Fruit fly (Drosophila melanogaster) whole organism, embryonic: ENCODE measurements around the gene topi.

Experiments
- Ada2b ChIP-seq: fragments of 200-800 bp; sonication (Bioruptor generic); IDR thresholded peaks from 2 replicates; pipeline ENCODE4 v1.3.6; 2022; ENCODE audit warnings: missing biosample characterization, missing genetic modification characterization
- CG10274 ChIP-seq: fragments of 200-800 bp; sonication (Bioruptor generic); optimal IDR thresholded peaks from 3 replicates; lab custom pipeline; 2017; ENCODE audit warnings: missing biosample characterization, mild to moderate bottlenecking, missing genetic modification characterization
- CG11085 ChIP-seq: fragments of 200-800 bp; sonication (Bioruptor generic); IDR thresholded peaks from 2 replicates; pipeline ENCODE4 v1.3.6; 2022; ENCODE audit warnings: missing biosample characterization, missing genetic modification characterization
- CG11247 ChIP-seq: fragments of 200-800 bp; sonication (Bioruptor generic); IDR thresholded peaks from 2 replicates; pipeline ENCODE4 v1.3.6; 2022; ENCODE audit warnings: missing biosample characterization, missing genetic modification characterization
- CG11695 ChIP-seq: fragments of 200-800 bp; sonication (Bioruptor generic); IDR thresholded peaks from 3 replicates; pipeline ENCODE4 v1.3.6; 2022; ENCODE audit warnings: missing biosample characterization, missing genetic modification characterization
- CG12236 ChIP-seq: fragments of 200-800 bp; sonication (Bioruptor generic); optimal IDR thresholded peaks from 2 replicates; lab custom pipeline; 2016; ENCODE audit warnings: missing biosample characterization, missing genetic modification characterization
- CG13775 ChIP-seq: fragments of 200-800 bp; sonication (Bioruptor generic); optimal IDR thresholded peaks from 3 replicates; lab custom pipeline; 2017; ENCODE audit warnings: missing biosample characterization, mild to moderate bottlenecking, missing genetic modification characterization
- CG14860 ChIP-seq: fragments of 200-800 bp; sonication (Bioruptor generic); IDR thresholded peaks from 3 replicates; pipeline ENCODE4 v1.3.6; 2022; ENCODE audit warnings: missing biosample characterization, missing genetic modification characterization; ENCODE audit not compliant: partially characterized antibody
- CG17802 ChIP-seq: fragments of 200-800 bp; sonication (Bioruptor generic); optimal IDR thresholded peaks from 2 replicates; lab custom pipeline; 2018; ENCODE audit warnings: missing biosample characterization, mild to moderate bottlenecking, missing genetic modification characterization, moderate library complexity
- CG17829 ChIP-seq: fragments of 200-800 bp; optimal IDR thresholded peaks from 2 replicates; lab custom pipeline; 2019; ENCODE audit warnings: missing biosample characterization, mild to moderate bottlenecking, missing genetic modification characterization, moderate library complexity
- CG18011 ChIP-seq: fragments of 200-800 bp; sonication (Bioruptor generic); optimal IDR thresholded peaks from 2 replicates; lab custom pipeline; 2017; ENCODE audit warnings: missing biosample characterization, missing genetic modification characterization, mild to moderate bottlenecking, moderate library complexity, missing genotype
- CG18262 ChIP-seq: fragments of 200-800 bp; optimal IDR thresholded peaks from 3 replicates; lab custom pipeline; 2019; ENCODE audit warnings: missing biosample characterization, mild to moderate bottlenecking, missing genetic modification characterization, moderate library complexity
- CG2889 ChIP-seq: fragments of 200-800 bp; sonication (Bioruptor generic); IDR thresholded peaks from 3 replicates; pipeline ENCODE4 v1.3.6; 2022; ENCODE audit warnings: missing biosample characterization, missing genetic modification characterization
- CG30403 ChIP-seq: fragments of 200-800 bp; sonication (Bioruptor generic); optimal IDR thresholded peaks from 3 replicates; lab custom pipeline; 2016; ENCODE audit warnings: missing biosample characterization, missing genetic modification characterization
- CG33213 ChIP-seq: fragments of 200-800 bp; sonication (Bioruptor generic); optimal IDR thresholded peaks from 3 replicates; lab custom pipeline; 2016; ENCODE audit warnings: missing biosample characterization, missing genetic modification characterization
- CG34376 ChIP-seq: fragments of 200-800 bp; sonication (Bioruptor generic); optimal IDR thresholded peaks from 2 replicates; lab custom pipeline; 2018; ENCODE audit warnings: missing biosample characterization, mild to moderate bottlenecking, missing genetic modification characterization
- CG6791 ChIP-seq: fragments of 200-800 bp; sonication (Bioruptor generic); IDR thresholded peaks from 3 replicates; pipeline ENCODE4 v1.3.6; 2022; ENCODE audit warnings: missing biosample characterization, missing genetic modification characterization; ENCODE audit not compliant: partially characterized antibody
- CG7271 ChIP-seq: fragments of 200-800 bp; sonication (Bioruptor generic); optimal IDR thresholded peaks from 2 replicates; lab custom pipeline; 2018; ENCODE audit warnings: missing biosample characterization, mild to moderate bottlenecking, missing genetic modification characterization, moderate library complexity
- CG7963 ChIP-seq: fragments of 200-800 bp; sonication (Bioruptor generic); IDR thresholded peaks from 3 replicates; pipeline ENCODE4 v1.3.6; 2022; ENCODE audit warnings: missing biosample characterization, missing genetic modification characterization; ENCODE audit not compliant: partially characterized antibody
- CG8290 ChIP-seq, 3 experiments: fragments of 200-800 bp; sonication (Bioruptor generic); optimal IDR thresholded peaks; 2 replicates each; lab custom pipeline; 2016 to 2019; ENCODE audit warnings: missing biosample characterization in 3 of 3, missing genetic modification characterization in 3 of 3, mild to moderate bottlenecking in 2 of 3, moderate library complexity in 1 of 3
- CG8765 ChIP-seq: fragments of 200-800 bp; sonication (Bioruptor generic); IDR thresholded peaks from 2 replicates; pipeline ENCODE4 v1.3.6; 2022; ENCODE audit warnings: missing biosample characterization, missing genetic modification characterization
- CG8924 ChIP-seq: fragments of 200-800 bp; optimal IDR thresholded peaks from 3 replicates; lab custom pipeline; 2019; ENCODE audit warnings: missing biosample characterization, mild to moderate bottlenecking, missing genetic modification characterization, moderate library complexity
- CG9797 ChIP-seq: fragments of 200-800 bp; sonication (Bioruptor generic); optimal IDR thresholded peaks from 3 replicates; lab custom pipeline; 2018; ENCODE audit warnings: missing biosample characterization, mild to moderate bottlenecking, missing genetic modification characterization
- Chrac-16 ChIP-seq: fragments of 200-800 bp; sonication (Bioruptor generic); optimal IDR thresholded peaks from 3 replicates; lab custom pipeline; 2016; ENCODE audit warnings: missing biosample characterization, missing genetic modification characterization
- Dp ChIP-seq: fragments of 200-800 bp; sonication (Bioruptor generic); optimal IDR thresholded peaks from 2 replicates; lab custom pipeline; 2018; ENCODE audit warnings: missing biosample characterization, mild to moderate bottlenecking, missing genetic modification characterization, moderate library complexity
- Ets65A ChIP-seq: fragments of 200-800 bp; sonication (Bioruptor generic); peaks from one replicate; lab custom pipeline; 2016; ENCODE audit warnings: missing biosample characterization, missing genetic modification characterization
- Fer3 ChIP-seq: fragments of 200-800 bp; sonication (Bioruptor generic); optimal IDR thresholded peaks from 2 replicates; lab custom pipeline; 2018; ENCODE audit warnings: missing biosample characterization, mild to moderate bottlenecking, missing genetic modification characterization, moderate library complexity
- HLH3B ChIP-seq: fragments of 200-800 bp; sonication (Bioruptor generic); IDR thresholded peaks from 2 replicates; pipeline ENCODE4 v1.3.6; 2022; ENCODE audit warnings: missing biosample characterization, missing genetic modification characterization
- Nf-YC ChIP-seq: fragments of 200-800 bp; optimal IDR thresholded peaks from 3 replicates; lab custom pipeline; 2019; ENCODE audit warnings: missing biosample characterization, mild to moderate bottlenecking, missing genetic modification characterization, moderate library complexity
- Oli ChIP-seq: fragments of 200-800 bp; sonication (Bioruptor generic); optimal IDR thresholded peaks from 2 replicates; lab custom pipeline; 2018; ENCODE audit warnings: missing biosample characterization, mild to moderate bottlenecking, missing genetic modification characterization, moderate library complexity
- Optix ChIP-seq: fragments of 200-800 bp; sonication (Bioruptor generic); IDR thresholded peaks from 3 replicates; pipeline ENCODE4 v1.3.6; 2022; ENCODE audit warnings: missing biosample characterization, missing genetic modification characterization
- Scr ChIP-seq: fragments of 200-800 bp; sonication (Bioruptor generic); IDR thresholded peaks from 2 replicates; pipeline ENCODE4 v1.3.6; 2022; ENCODE audit warnings: missing biosample characterization, missing genetic modification characterization; ENCODE audit not compliant: partially characterized antibody
- ara ChIP-seq: fragments of 200-800 bp; sonication (Bioruptor generic); IDR thresholded peaks from 2 replicates; pipeline ENCODE4 v1.3.6; 2022; ENCODE audit warnings: missing biosample characterization, missing genetic modification characterization
- ase ChIP-seq: fragments of 200-800 bp; sonication (Bioruptor generic); IDR thresholded peaks from 3 replicates; pipeline ENCODE4 v1.3.6; 2022; ENCODE audit warnings: missing biosample characterization, missing genetic modification characterization
- bab2 ChIP-seq: fragments of 200-800 bp; sonication (Bioruptor generic); optimal IDR thresholded peaks from 2 replicates; lab custom pipeline; 2016; ENCODE audit warnings: missing biosample characterization, missing genetic modification characterization
- caup ChIP-seq: fragments of 200-800 bp; sonication (Bioruptor generic); optimal IDR thresholded peaks from 3 replicates; lab custom pipeline; 2017; ENCODE audit warnings: missing biosample characterization, mild to moderate bottlenecking, missing genetic modification characterization, moderate library complexity; ENCODE audit not compliant: severe bottlenecking
- cg ChIP-seq: fragments of 200-800 bp; sonication (Bioruptor generic); optimal IDR thresholded peaks from 3 replicates; lab custom pipeline; 2019; ENCODE audit warnings: missing biosample characterization, mild to moderate bottlenecking, missing genetic modification characterization, moderate library complexity
- crol ChIP-seq: fragments of 200-800 bp; sonication (Bioruptor generic); IDR thresholded peaks from 2 replicates; pipeline ENCODE4 v1.3.6; 2022; ENCODE audit warnings: missing biosample characterization, missing genetic modification characterization
- gem ChIP-seq: fragments of 200-800 bp; sonication (Bioruptor generic); optimal IDR thresholded peaks from 2 replicates; lab custom pipeline; 2019; ENCODE audit warnings: missing biosample characterization, mild to moderate bottlenecking, missing genetic modification characterization, moderate library complexity
- grn ChIP-seq: fragments of 200-800 bp; sonication (Bioruptor generic); optimal IDR thresholded peaks from 3 replicates; lab custom pipeline; 2017; ENCODE audit warnings: missing biosample characterization, missing genetic modification characterization
- lmd ChIP-seq: fragments of 200-800 bp; sonication (Bioruptor generic); IDR thresholded peaks from 2 replicates; pipeline ENCODE4 v1.3.6; 2022; ENCODE audit warnings: missing biosample characterization, missing genetic modification characterization
- maf-S ChIP-seq: fragments of 200-800 bp; sonication (Bioruptor generic); optimal IDR thresholded peaks from 2 replicates; lab custom pipeline; 2016; ENCODE audit warnings: missing biosample characterization, missing genetic modification characterization
- pfk ChIP-seq: fragments of 200-800 bp; sonication (Bioruptor generic); optimal IDR thresholded peaks from 2 replicates; lab custom pipeline; 2018; ENCODE audit warnings: missing biosample characterization, mild to moderate bottlenecking, missing genetic modification characterization, moderate library complexity
- row ChIP-seq: fragments of 200-800 bp; sonication (Bioruptor generic); IDR thresholded peaks from 3 replicates; pipeline ENCODE4 v1.3.6; 2022; ENCODE audit warnings: missing biosample characterization, missing genetic modification characterization
- trem ChIP-seq: fragments of 200-800 bp; optimal IDR thresholded peaks from 3 replicates; lab custom pipeline; 2019; ENCODE audit warnings: missing biosample characterization, mild to moderate bottlenecking, missing genetic modification characterization, moderate library complexity
- vvl ChIP-seq: fragments of 200-800 bp; sonication (Bioruptor generic); IDR thresholded peaks from 2 replicates; pipeline ENCODE4 v1.3.6; 2022; ENCODE audit warnings: missing biosample characterization, missing genetic modification characterization
- wor ChIP-seq: fragments of 200-800 bp; sonication (Bioruptor generic); IDR thresholded peaks from 2 replicates; pipeline ENCODE4 v1.3.6; 2022; ENCODE audit warnings: missing biosample characterization, missing genetic modification characterization
- zen2 ChIP-seq: fragments of 200-800 bp; sonication (Bioruptor generic); IDR thresholded peaks from 3 replicates; pipeline ENCODE4 v1.3.6; 2022; ENCODE audit warnings: missing biosample characterization, missing genetic modification characterization; ENCODE audit not compliant: partially characterized antibody

Gene topi

dm6 chr3R:9800644-9801330, 25.9 kb downstream of the topi start, which contains the start of the genes CG9467 and CG8526 (continued):
- TF ChIP-seq Ada2b (GFP tag; lab: Robert Waterston, UW) (0 out of 2 replicates have a peak, but pooled peaks have one; percentile 8), maf-S (GFP tag; lab: Kevin White, UChicago) (peak; percentile 2), zen2 (GFP tag; lab: Robert Waterston, UW) (no peak; the same call in 2 of the 3 replicates), Nf-YC (tag; lab: Kevin White, UChicago) (peak; percentile 75), CG8765 (GFP tag; lab: Robert Waterston, UW) (peak; percentile 51), CG18011 (GFP tag; lab: Kevin White, UChicago) (peak; percentile 26), Optix (no peak), CG2889 (GFP tag; lab: Robert Waterston, UW) (peak; percentile 69; the same call in 2 of the 3 replicates), Dp (GFP tag; lab: Kevin White, UChicago) (peak; percentile 77), bab2 (GFP tag; lab: Kevin White, UChicago) (peak; percentile 49), CG13775 (GFP tag; lab: Kevin White, UChicago) (peak; percentile 76), ase (GFP tag; lab: Robert Waterston, UW) (0 out of 3 replicates have a peak, but pooled peaks have one; percentile 51), CG14860 (GFP tag; lab: Robert Waterston, UW) (peak; percentile 72), CG11247 (GFP tag; lab: Robert Waterston, UW) (0 out of 2 replicates have a peak, but pooled peaks have one; percentile 29), Ets65A (GFP tag; lab: Kevin White, UChicago) (peak; percentile 93), ara (0 out of 2 replicates have a peak, but pooled peaks have one; percentile 35), CG9797 (GFP tag; lab: Kevin White, UChicago) (peak; percentile 85), Oli (tag; lab: Kevin White, UChicago) (peak; percentile 37), CG12236 (GFP tag; lab: Kevin White, UChicago) (no peak), CG33213 (GFP tag; lab: Kevin White, UChicago) (peak; percentile 16), CG6791 (GFP tag; lab: Robert Waterston, UW) (peak; percentile 63), CG30403 (GFP tag; lab: Kevin White, UChicago) (peak; percentile 80), CG11085 (GFP tag; lab: Robert Waterston, UW) (0 out of 2 replicates have a peak, but pooled peaks have one; percentile 52), Scr (GFP tag; lab: Robert Waterston, UW) (peak; percentile 90), row (GFP tag; lab: Robert Waterston, UW) (peak; percentile 97), CG17802 (no peak), CG7963 (GFP tag; lab: Robert Waterston, UW) (peak; percentile 49; the same call in 2 of the 3 replicates), CG10274 (GFP tag; lab: Kevin White, UChicago) (no peak), Chrac-16 (GFP tag; lab: Kevin White, UChicago) (peak; percentile 74), cg (GFP tag; lab: Kevin White, UChicago) (no peak), CG17829 (peak; percentile 78), pfk (no peak), trem (peak; percentile 79), CG34376 (GFP tag; lab: Kevin White, UChicago) (peak; percentile 29), lmd (GFP tag; lab: Robert Waterston, UW) (peak; percentile 65), Fer3 (tag; lab: Kevin White, UChicago) (peak; percentile 53), CG8290 (GFP tag; optimal IDR thresholded peaks at IDR 0.05; lab: Kevin White, UChicago) (peak; percentile 60), CG8290 (tag; optimal IDR thresholded peaks at IDR 0.05; lab: Kevin White, UChicago) (no peak), CG18262 (tag; lab: Kevin White, UChicago) (peak; percentile 69), CG8924 (tag; lab: Kevin White, UChicago) (peak; percentile 77), caup (peak; percentile 49), vvl (peak; percentile 65; the same call in 1 of the 2 replicates), CG7271 (tag; lab: Kevin White, UChicago) (no peak), wor (GFP tag; lab: Robert Waterston, UW) (no peak), gem (tag; lab: Kevin White, UChicago) (no peak), crol (GFP tag; lab: Robert Waterston, UW) (peak; percentile 24; the same call in 1 of the 2 replicates), grn (no peak), HLH3B (GFP tag; lab: Robert Waterston, UW) (peak; percentile 41; the same call in 1 of the 2 replicates), CG11695 (GFP tag; lab: Robert Waterston, UW) (peak; percentile 23; the same call in 1 of the 3 replicates)
